Fruit fly (Drosophila melanogaster) whole organism, embryonic: ENCODE results near the gene AIMP2.
A peak's percentile ranks its signal among the peaks of the same experiment; 100 is the strongest.

Experiments used
- BEAF-32 ChIP-seq: fragments of 200-800 bp; sonication (Bioruptor generic); optimal IDR thresholded peaks from 3 replicates; lab custom pipeline; 2017; ENCODE audit warnings: missing biosample characterization, missing genetic modification characterization, mild to moderate bottlenecking, moderate library complexity, missing genetic modification reagents
- Bgb ChIP-seq: fragments of 200-800 bp; sonication (Bioruptor generic); IDR thresholded peaks from 2 replicates; pipeline ENCODE4 v1.3.6; 2022; ENCODE audit warnings: missing biosample characterization, missing genetic modification characterization; ENCODE audit not compliant: partially characterized antibody
- CG10267 ChIP-seq: fragments of 200-800 bp; sonication (Bioruptor generic); optimal IDR thresholded peaks from 2 replicates; lab custom pipeline; 2018; ENCODE audit warnings: missing biosample characterization, mild to moderate bottlenecking, missing genetic modification characterization, moderate library complexity
- CG12659 ChIP-seq: fragments of 200-800 bp; sonication (Bioruptor generic); optimal IDR thresholded peaks from 3 replicates; lab custom pipeline; 2017; ENCODE audit warnings: mild to moderate bottlenecking, missing biosample characterization, missing genetic modification reagents, missing genetic modification characterization
- CG14050 ChIP-seq: fragments of 200-800 bp; sonication (Bioruptor generic); IDR thresholded peaks from 3 replicates; pipeline ENCODE4 v1.3.6; 2022; ENCODE audit warnings: missing biosample characterization, missing genetic modification characterization
- CG14965 ChIP-seq: fragments of 200-800 bp; sonication (Bioruptor generic); optimal IDR thresholded peaks from 2 replicates; lab custom pipeline; 2016; ENCODE audit warnings: missing biosample characterization, missing genetic modification characterization, borderline replicate concordance
- CG1603 ChIP-seq: fragments of 200-800 bp; sonication (Bioruptor generic); optimal IDR thresholded peaks from 2 replicates; lab custom pipeline; 2019; ENCODE audit warnings: missing biosample characterization, mild to moderate bottlenecking, missing genetic modification characterization, moderate library complexity
- CG16813 ChIP-seq: fragments of 200-800 bp; sonication (Bioruptor generic); IDR thresholded peaks from 3 replicates; pipeline ENCODE4 v1.3.6; 2022; ENCODE audit warnings: missing biosample characterization, missing genetic modification characterization; ENCODE audit not compliant: partially characterized antibody
- CG17186 ChIP-seq: fragments of 200-800 bp; sonication (Bioruptor generic); optimal IDR thresholded peaks from 3 replicates; lab custom pipeline; 2017; ENCODE audit warnings: missing biosample characterization, missing genetic modification reagents, missing genetic modification characterization
- CG2116 ChIP-seq: fragments of 200-800 bp; sonication (Bioruptor generic); optimal IDR thresholded peaks from 3 replicates; lab custom pipeline; 2018; ENCODE audit warnings: missing biosample characterization, mild to moderate bottlenecking, missing genetic modification characterization
- CG30020 ChIP-seq: fragments of 200-800 bp; optimal IDR thresholded peaks from 2 replicates; lab custom pipeline; 2019; ENCODE audit warnings: missing biosample characterization, mild to moderate bottlenecking, missing genetic modification characterization, moderate library complexity
- CG34224 ChIP-seq: fragments of 200-800 bp; sonication (Bioruptor generic); IDR thresholded peaks from 3 replicates; pipeline ENCODE4 v1.3.6; 2022; ENCODE audit warnings: missing biosample characterization, missing genetic modification characterization; ENCODE audit not compliant: partially characterized antibody
- CG34422 ChIP-seq: fragments of 200-800 bp; sonication (Bioruptor generic); IDR thresholded peaks from 3 replicates; pipeline ENCODE4 v1.3.6; 2022; ENCODE audit warnings: missing biosample characterization, missing genetic modification characterization
- CG3847 ChIP-seq: fragments of 200-800 bp; sonication (Bioruptor generic); IDR thresholded peaks from 2 replicates; pipeline ENCODE4 v1.3.6; 2022; ENCODE audit warnings: missing biosample characterization, missing genetic modification characterization
- CG4617 ChIP-seq: fragments of 200-800 bp; sonication (Bioruptor generic); optimal IDR thresholded peaks from 3 replicates; lab custom pipeline; 2016; ENCODE audit warnings: missing biosample characterization, missing genetic modification characterization, borderline replicate concordance
- CG6654 ChIP-seq: fragments of 200-800 bp; sonication (Bioruptor generic); optimal IDR thresholded peaks from 2 replicates; lab custom pipeline; 2017; ENCODE audit warnings: missing biosample characterization, mild to moderate bottlenecking, missing genetic modification characterization
- CG6791 ChIP-seq: fragments of 200-800 bp; sonication (Bioruptor generic); IDR thresholded peaks from 3 replicates; pipeline ENCODE4 v1.3.6; 2022; ENCODE audit warnings: missing biosample characterization, missing genetic modification characterization; ENCODE audit not compliant: partially characterized antibody
- CG9797 ChIP-seq: fragments of 200-800 bp; sonication (Bioruptor generic); optimal IDR thresholded peaks from 3 replicates; lab custom pipeline; 2018; ENCODE audit warnings: missing biosample characterization, mild to moderate bottlenecking, missing genetic modification characterization
- Dfd ChIP-seq, 2 experiments: fragments of >200 bp; optimal IDR thresholded peaks; 2 replicates each; lab custom pipeline; 2017; ENCODE audit warnings: missing biosample characterization in 2 of 2, missing genetic modification characterization in 2 of 2
- Doc3 ChIP-seq: fragments of 200-800 bp; sonication (Bioruptor generic); IDR thresholded peaks from 3 replicates; pipeline ENCODE4 v1.3.6; 2022; ENCODE audit warnings: missing biosample characterization, missing genetic modification characterization; ENCODE audit not compliant: partially characterized antibody
- Dp ChIP-seq: fragments of 200-800 bp; sonication (Bioruptor generic); optimal IDR thresholded peaks from 2 replicates; lab custom pipeline; 2018; ENCODE audit warnings: missing biosample characterization, mild to moderate bottlenecking, missing genetic modification characterization, moderate library complexity
- Dref ChIP-seq: fragments of 200-800 bp; sonication (Bioruptor generic); IDR thresholded peaks from 2 replicates; pipeline ENCODE4 v1.3.6; 2022; ENCODE audit warnings: missing biosample characterization, missing genetic modification characterization
- E2f2 ChIP-seq: fragments of 200-800 bp; sonication (Bioruptor generic); IDR thresholded peaks from 2 replicates; pipeline ENCODE4 v1.3.6; 2022; ENCODE audit warnings: missing biosample characterization, missing genetic modification characterization
- Ets65A ChIP-seq: fragments of 200-800 bp; sonication (Bioruptor generic); peaks from one replicate; lab custom pipeline; 2016; ENCODE audit warnings: missing biosample characterization, missing genetic modification characterization
- Ets97D ChIP-seq: fragments of 200-800 bp; sonication (Bioruptor generic); optimal IDR thresholded peaks from 3 replicates; lab custom pipeline; 2016; ENCODE audit warnings: missing biosample characterization, missing genetic modification characterization
- HLH4C ChIP-seq: fragments of 200-800 bp; sonication (Bioruptor generic); IDR thresholded peaks from 3 replicates; pipeline ENCODE4 v1.3.6; 2022; ENCODE audit warnings: missing biosample characterization, missing genetic modification characterization; ENCODE audit not compliant: partially characterized antibody
- Hsf ChIP-seq: fragments of 200-800 bp; sonication (Bioruptor generic); optimal IDR thresholded peaks from 3 replicates; lab custom pipeline; 2016; ENCODE audit warnings: missing biosample characterization, missing genetic modification characterization
- Jarid2 ChIP-seq: fragments of 200-800 bp; sonication (Bioruptor generic); optimal IDR thresholded peaks from 3 replicates; lab custom pipeline; 2017; ENCODE audit warnings: mild to moderate bottlenecking, missing biosample characterization, missing genetic modification reagents, missing genetic modification characterization
- MESR4 ChIP-seq: fragments of 200-800 bp; sonication (Bioruptor generic); optimal IDR thresholded peaks from 2 replicates; lab custom pipeline; 2018; ENCODE audit warnings: missing biosample characterization, mild to moderate bottlenecking, missing genetic modification characterization, moderate library complexity
- Opbp ChIP-seq: fragments of 200-800 bp; sonication (Bioruptor generic); IDR thresholded peaks from 3 replicates; pipeline ENCODE4 v1.3.6; 2022; ENCODE audit warnings: missing biosample characterization, missing genetic modification characterization; ENCODE audit not compliant: partially characterized antibody
- Scr ChIP-seq: fragments of 200-800 bp; sonication (Bioruptor generic); IDR thresholded peaks from 2 replicates; pipeline ENCODE4 v1.3.6; 2022; ENCODE audit warnings: missing biosample characterization, missing genetic modification characterization; ENCODE audit not compliant: partially characterized antibody
- Sry-δ ChIP-seq: fragments of 200-800 bp; sonication (Bioruptor generic); optimal IDR thresholded peaks from 2 replicates; lab custom pipeline; 2016; ENCODE audit warnings: missing biosample characterization, missing genetic modification characterization
- YL-1 ChIP-seq: fragments of 200-800 bp; sonication (Bioruptor generic); optimal IDR thresholded peaks from 3 replicates; lab custom pipeline; 2017; ENCODE audit warnings: missing biosample characterization, mild to moderate bottlenecking, missing genetic modification characterization
- ara ChIP-seq: fragments of 200-800 bp; sonication (Bioruptor generic); IDR thresholded peaks from 2 replicates; pipeline ENCODE4 v1.3.6; 2022; ENCODE audit warnings: missing biosample characterization, missing genetic modification characterization
- bbx ChIP-seq: fragments of 200-800 bp; sonication (Bioruptor generic); IDR thresholded peaks from 2 replicates; pipeline ENCODE4 v1.3.6; 2022; ENCODE audit warnings: missing biosample characterization, missing genetic modification characterization; ENCODE audit not compliant: partially characterized antibody
- dm ChIP-seq: fragments of 200-800 bp; sonication (Bioruptor generic); optimal IDR thresholded peaks from 3 replicates; lab custom pipeline; 2016; ENCODE audit warnings: missing biosample characterization, missing genetic modification characterization
- gem ChIP-seq: fragments of 200-800 bp; sonication (Bioruptor generic); optimal IDR thresholded peaks from 2 replicates; lab custom pipeline; 2019; ENCODE audit warnings: missing biosample characterization, mild to moderate bottlenecking, missing genetic modification characterization, moderate library complexity
- insv ChIP-seq, 2 experiments: fragments of 200-800 bp; sonication (Bioruptor generic); optimal IDR thresholded peaks; 3 replicates each; lab custom pipeline; 2016 to 2018; ENCODE audit warnings: missing biosample characterization in 2 of 2, missing genetic modification characterization in 2 of 2
- inv ChIP-seq: fragments of 200-800 bp; sonication (Bioruptor generic); IDR thresholded peaks from 2 replicates; pipeline ENCODE4 v1.3.6; 2022; ENCODE audit warnings: missing biosample characterization, missing genetic modification characterization; ENCODE audit not compliant: partially characterized antibody
- nerfin-1 ChIP-seq: fragments of 200-800 bp; sonication (Bioruptor generic); optimal IDR thresholded peaks from 3 replicates; lab custom pipeline; 2019; ENCODE audit warnings: missing biosample characterization, mild to moderate bottlenecking, missing genetic modification characterization, moderate library complexity
- pho ChIP-seq: fragments of 200-800 bp; sonication (Bioruptor generic); optimal IDR thresholded peaks from 2 replicates; lab custom pipeline; 2016; ENCODE audit warnings: missing biosample characterization, missing genetic modification characterization
- phol ChIP-seq: fragments of 200-800 bp; sonication (Bioruptor generic); optimal IDR thresholded peaks from 3 replicates; lab custom pipeline; 2018; ENCODE audit warnings: missing biosample characterization, mild to moderate bottlenecking, missing genetic modification characterization, moderate library complexity
- pzg ChIP-seq: fragments of 200-800 bp; sonication (Bioruptor generic); optimal IDR thresholded peaks from 3 replicates; lab custom pipeline; 2018; ENCODE audit warnings: missing biosample characterization, mild to moderate bottlenecking, missing genetic modification characterization, moderate library complexity
- sd ChIP-seq: fragments of 200-800 bp; sonication (Bioruptor generic); optimal IDR thresholded peaks from 3 replicates; lab custom pipeline; 2018; ENCODE audit warnings: missing biosample characterization, mild to moderate bottlenecking, missing genetic modification characterization, moderate library complexity
- sug ChIP-seq: fragments of 200-800 bp; optimal IDR thresholded peaks from 2 replicates; lab custom pipeline; 2019; ENCODE audit warnings: missing biosample characterization, mild to moderate bottlenecking, missing genetic modification characterization, moderate library complexity
- tap ChIP-seq: fragments of 200-800 bp; optimal IDR thresholded peaks from 3 replicates; lab custom pipeline; 2019; ENCODE audit warnings: missing biosample characterization, mild to moderate bottlenecking, missing genetic modification characterization, moderate library complexity
- trem ChIP-seq: fragments of 200-800 bp; optimal IDR thresholded peaks from 3 replicates; lab custom pipeline; 2019; ENCODE audit warnings: missing biosample characterization, mild to moderate bottlenecking, missing genetic modification characterization, moderate library complexity
- unc-4 ChIP-seq: fragments of 200-800 bp; sonication (Bioruptor generic); IDR thresholded peaks from 2 replicates; pipeline ENCODE4 v1.3.6; 2022; ENCODE audit warnings: missing biosample characterization, missing genetic modification characterization; ENCODE audit not compliant: partially characterized antibody

Gene AIMP2

DNA sequence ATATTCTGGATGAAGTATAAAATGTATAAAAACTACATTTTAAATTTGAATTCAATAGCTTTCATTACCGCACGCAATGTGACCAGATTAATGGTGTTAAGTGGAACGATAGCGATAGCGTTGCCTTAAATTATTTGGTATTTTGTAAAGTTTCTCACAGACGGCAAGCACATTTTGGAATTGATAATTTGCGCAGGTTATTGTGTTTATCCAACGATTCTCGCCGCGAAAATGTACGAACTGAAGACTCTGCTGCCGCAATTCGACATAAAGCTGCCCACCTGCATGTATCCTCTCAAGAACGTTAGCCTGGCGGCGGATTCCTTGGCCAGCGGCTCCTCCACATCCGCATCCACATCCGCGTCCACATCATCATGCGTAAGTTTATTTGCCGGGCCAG is at the start of gene AIMP2:
AIMP2 (plus strand) TSS at position 135 of the 400 bp plus-strand sequence.
- peak; percentile 78 for TF ChIP-seq CG9797 (GFP tag; lab: Kevin White, UChicago)
- 0 out of 3 replicates have a peak, but pooled peaks have one; percentile 17 for TF ChIP-seq CG16813 (GFP tag; lab: Robert Waterston, UW)
- peak; percentile 12; the same call in 1 of the 3 replicates for TF ChIP-seq CG34422 (GFP tag; lab: Robert Waterston, UW)
- peak; percentile 46; the same call in 1 of the 3 replicates for TF ChIP-seq HLH4C (GFP tag; lab: Robert Waterston, UW)
- peak; percentile 47 for TF ChIP-seq Sry-δ
- TF ChIP-seq Scr, result peak; percentile 31; the same call in 1 of the 2 replicates
- TF ChIP-seq sug (tag; lab: Kevin White, UChicago), result no peak
- TF ChIP-seq CG4617, result peak; percentile 82
- TF ChIP-seq ara (GFP tag; lab: Robert Waterston, UW), result no peak
- TF ChIP-seq pzg, result peak; percentile 66
- TF ChIP-seq sd (tag; lab: Kevin White, UChicago), result peak; percentile 1
- TF ChIP-seq CG12659 (GFP tag; lab: Kevin White, UChicago), result peak; percentile 15
- TF ChIP-seq inv (GFP tag; lab: Robert Waterston, UW), result 0 out of 2 replicates have a peak, but pooled peaks have one; percentile 13
- TF ChIP-seq gem (tag; lab: Kevin White, UChicago), result no peak
- peak; percentile 23 for TF ChIP-seq CG17186 (GFP tag; lab: Kevin White, UChicago)
- TF ChIP-seq CG2116 (GFP tag; lab: Kevin White, UChicago), result peak; percentile 39
- TF ChIP-seq nerfin-1 (tag; lab: Kevin White, UChicago), result no peak
- TF ChIP-seq CG14965 (GFP tag; lab: Kevin White, UChicago), result no peak
- TF ChIP-seq phol, result peak; percentile 0
- peak; percentile 83 for TF ChIP-seq Dp (GFP tag; lab: Kevin White, UChicago)
- TF ChIP-seq Jarid2, result no peak
- peak; percentile 30; the same call in 1 of the 3 replicates for TF ChIP-seq CG6791 (GFP tag; lab: Robert Waterston, UW)
- peak; percentile 71 for TF ChIP-seq Dref (GFP tag; lab: Robert Waterston, UW)
- TF ChIP-seq Doc3 (GFP tag; lab: Robert Waterston, UW), result 0 out of 3 replicates have a peak, but pooled peaks have one; percentile 33
- TF ChIP-seq CG30020, result peak; percentile 21
- no peak for TF ChIP-seq Ets65A (GFP tag; lab: Kevin White, UChicago)
- TF ChIP-seq CG1603 (tag; lab: Kevin White, UChicago), result peak; percentile 63
- TF ChIP-seq Hsf (GFP tag; lab: Kevin White, UChicago), result no peak
- peak; percentile 11 for TF ChIP-seq Ets97D (GFP tag; lab: Kevin White, UChicago)
- peak; percentile 44 for TF ChIP-seq BEAF-32 (GFP tag; lab: Kevin White, UChicago)
- TF ChIP-seq CG34224 (GFP tag; lab: Robert Waterston, UW), result 0 out of 3 replicates have a peak, but pooled peaks have one; percentile 20
- 0 out of 2 replicates have a peak, but pooled peaks have one; percentile 50 for TF ChIP-seq bbx (GFP tag; lab: Robert Waterston, UW)
- TF ChIP-seq unc-4, result peak; percentile 49
- TF ChIP-seq Opbp, result 0 out of 3 replicates have a peak, but pooled peaks have one; percentile 4
- TF ChIP-seq CG10267, result peak; percentile 18
- no peak for TF ChIP-seq tap (tag; lab: Kevin White, UChicago)
- peak; percentile 34 for TF ChIP-seq dm (GFP tag; lab: Kevin White, UChicago)
- no peak for TF ChIP-seq insv (GFP tag; optimal IDR thresholded peaks at IDR 0.05; lab: Kevin White, UChicago)
- peak; percentile 89 for TF ChIP-seq E2f2 (GFP tag; lab: Robert Waterston, UW)
- TF ChIP-seq Bgb (GFP tag; lab: Robert Waterston, UW), result peak; percentile 35
- no peak for TF ChIP-seq pho (GFP tag; lab: Kevin White, UChicago)
- peak; percentile 24; the same call in 1 of the 2 replicates for TF ChIP-seq CG3847 (GFP tag; lab: Robert Waterston, UW)
- TF ChIP-seq Dfd (GFP tag; optimal IDR thresholded peaks at IDR 0.05; lab: Kevin White, UChicago), result no peak
- no peak for TF ChIP-seq CG14050
- peak; percentile 66 for TF ChIP-seq YL-1 (GFP tag; lab: Kevin White, UChicago)
- no peak for TF ChIP-seq CG6654
- TF ChIP-seq MESR4 (GFP tag; lab: Kevin White, UChicago), result peak; percentile 76
- TF ChIP-seq trem (tag; lab: Kevin White, UChicago), result peak; percentile 21
